Worm (Caenorhabditis elegans) whole organism, L1 larva: Measurements from ENCODE around the gene F18C5.5.

ENCODE experiments used
- C16A3.4 ChIP-seq: fragments of 150-350 bp; optimal IDR thresholded peaks from 2 replicates; lab custom pipeline; 2014; ENCODE audit warnings: missing biosample characterization, missing genetic modification characterization
- alr-1 ChIP-seq: fragments of 200-800 bp; sonication (Bioruptor generic); optimal IDR thresholded peaks from 2 replicates; lab custom pipeline; 2018; ENCODE audit warnings: borderline replicate concordance, mild to moderate bottlenecking, missing genetic modification characterization, missing compliant biosample characterization
- ama-1 ChIP-seq: fragments of 150-350 bp; optimal IDR thresholded peaks from 2 replicates; lab custom pipeline; 2014
- blmp-1 ChIP-seq: fragments of 150-350 bp; optimal IDR thresholded peaks from 2 replicates; lab custom pipeline; 2014; ENCODE audit warnings: missing biosample characterization, missing genetic modification characterization
- ceh-8 ChIP-seq: fragments of 200-800 bp; sonication (Bioruptor generic); optimal IDR thresholded peaks from 2 replicates; lab custom pipeline; 2018; ENCODE audit warnings: mild to moderate bottlenecking, missing genetic modification characterization, moderate library complexity, missing compliant biosample characterization
- ceh-88 ChIP-seq: fragments of 200-800 bp; sonication (Bioruptor generic); IDR thresholded peaks from 2 replicates; pipeline ENCODE4 v1.3.6; 2022; ENCODE audit warnings: missing genetic modification characterization, missing compliant biosample characterization
- dsc-1 ChIP-seq: sonication (generic microtip); optimal IDR thresholded peaks from 2 replicates; lab custom pipeline; 2016; ENCODE audit warnings: mild to moderate bottlenecking, missing genetic modification characterization, missing compliant biosample characterization
- elt-2 ChIP-seq: sonication (generic microtip); optimal IDR thresholded peaks from 2 replicates; lab custom pipeline; 2016; ENCODE audit warnings: missing genetic modification characterization, mild to moderate bottlenecking, inconsistent platforms, missing compliant biosample characterization, missing genetic modification reagents
- elt-3 ChIP-seq, 6 experiments: fragments of 150-350 bp in 1 of 6; sonication (generic microtip); optimal IDR thresholded peaks; 2 replicates each; lab custom pipeline; 2017 to 2018; ENCODE audit warnings: missing biosample characterization in 6 of 6, missing genetic modification characterization in 6 of 6, inconsistent platforms in 1 of 6
- ets-5 ChIP-seq: fragments of 200-800 bp; sonication (Bioruptor generic); IDR thresholded peaks from 2 replicates; pipeline ENCODE4 v1.3.6; 2022; ENCODE audit warnings: missing genetic modification characterization, missing compliant biosample characterization
- fkh-8 ChIP-seq: sonication (generic microtip); optimal IDR thresholded peaks from 2 replicates; lab custom pipeline; 2016; ENCODE audit warnings: mild to moderate bottlenecking, missing genetic modification characterization, missing compliant biosample characterization
- grh-1 ChIP-seq: fragments of 200-800 bp; sonication (Bioruptor generic); IDR thresholded peaks from 2 replicates; pipeline ENCODE4 v1.3.6; 2022; ENCODE audit warnings: missing genetic modification reagents, missing genetic modification characterization, missing compliant biosample characterization
- lin-14 ChIP-seq: fragments of 200-800 bp; sonication (Bioruptor generic); optimal IDR thresholded peaks from 2 replicates; lab custom pipeline; 2018; ENCODE audit warnings: mild to moderate bottlenecking, missing genetic modification characterization, moderate library complexity, missing compliant biosample characterization
- lin-35 ChIP-seq, 2 experiments: fragments of 150-350 bp; optimal IDR thresholded peaks; 2 replicates each; lab custom pipeline; 2014; ENCODE audit warnings: missing biosample characterization in 2 of 2, missing genetic modification characterization in 2 of 2, missing genetic modification reagents in 2 of 2
- lsy-2 ChIP-seq, 2 experiments: fragments of 150-350 bp; optimal IDR thresholded peaks; 2 replicates each; lab custom pipeline; 2014; ENCODE audit warnings: missing biosample characterization in 2 of 2, missing genetic modification characterization in 2 of 2
- mdl-1 ChIP-seq, 2 experiments: fragments of 150-350 bp; optimal IDR thresholded peaks; 2 replicates each; lab custom pipeline; 2014 to 2017; ENCODE audit warnings: missing biosample characterization in 2 of 2, missing genetic modification characterization in 2 of 2, inconsistent platforms in 1 of 2
- mep-1 ChIP-seq: fragments of 150-350 bp; optimal IDR thresholded peaks from 2 replicates; lab custom pipeline; 2014; ENCODE audit warnings: missing biosample characterization, missing genetic modification characterization
- nhr-11 ChIP-seq: fragments of 150-350 bp; optimal IDR thresholded peaks from 2 replicates; lab custom pipeline; 2014; ENCODE audit warnings: missing biosample characterization, missing genetic modification characterization
- nhr-19 ChIP-seq: fragments of 200-800 bp; sonication (Bioruptor generic); conservative IDR thresholded peaks from 2 replicates; pipeline ENCODE4 v1.3.6; 2022; ENCODE audit warnings: missing genetic modification characterization, missing compliant biosample characterization
- nhr-20 ChIP-seq: sonication (generic microtip); optimal IDR thresholded peaks from 2 replicates; lab custom pipeline; 2016; ENCODE audit warnings: mild to moderate bottlenecking, missing genetic modification characterization, missing compliant biosample characterization
- nhr-47 ChIP-seq: sonication (generic microtip); optimal IDR thresholded peaks from 2 replicates; lab custom pipeline; 2016; ENCODE audit warnings: mild to moderate bottlenecking, missing genetic modification characterization, moderate library complexity, missing compliant biosample characterization
- nhr-71 ChIP-seq: sonication (generic microtip); optimal IDR thresholded peaks from 2 replicates; lab custom pipeline; 2016; ENCODE audit warnings: mild to moderate bottlenecking, missing genetic modification characterization, moderate library complexity, missing compliant biosample characterization
- nhr-76 ChIP-seq: sonication (generic microtip); optimal IDR thresholded peaks from 2 replicates; lab custom pipeline; 2017; ENCODE audit warnings: missing biosample characterization, missing genetic modification characterization
- nhr-77 ChIP-seq: fragments of 150-350 bp; optimal IDR thresholded peaks from 2 replicates; lab custom pipeline; 2014; ENCODE audit warnings: missing biosample characterization, missing genetic modification characterization
- nhr-85 ChIP-seq: sonication (generic microtip); peaks from one replicate; lab custom pipeline; 2016; ENCODE audit warnings: missing genetic modification characterization, inconsistent platforms, missing compliant biosample characterization
- nhr-90 ChIP-seq: sonication (generic microtip); optimal IDR thresholded peaks from 2 replicates; lab custom pipeline; 2016; ENCODE audit warnings: mild to moderate bottlenecking, missing genetic modification characterization, missing compliant biosample characterization; ENCODE audit not compliant: poor library complexity
- pax-3 ChIP-seq: fragments of 200-800 bp; sonication (Bioruptor generic); optimal IDR thresholded peaks from 2 replicates; lab custom pipeline; 2018; ENCODE audit warnings: mild to moderate bottlenecking, missing genetic modification characterization, moderate library complexity, missing compliant biosample characterization
- rnt-1 ChIP-seq: sonication (generic microtip); optimal IDR thresholded peaks from 2 replicates; lab custom pipeline; 2016; ENCODE audit warnings: mild to moderate bottlenecking, missing genetic modification characterization, moderate library complexity, missing compliant biosample characterization
- skn-1 ChIP-seq: fragments of 150-350 bp; optimal IDR thresholded peaks from 2 replicates; lab custom pipeline; 2014; ENCODE audit warnings: missing biosample characterization, missing genetic modification characterization
- snpc-4 ChIP-seq: fragments of 150-350 bp; optimal IDR thresholded peaks from 2 replicates; lab custom pipeline; 2014; ENCODE audit warnings: missing biosample characterization, missing genetic modification characterization
- snu-23 ChIP-seq: sonication (generic microtip); optimal IDR thresholded peaks from 2 replicates; lab custom pipeline; 2016; ENCODE audit warnings: missing genetic modification characterization, missing compliant biosample characterization
- tbx-2 ChIP-seq: sonication (generic microtip); optimal IDR thresholded peaks from 2 replicates; lab custom pipeline; 2016; ENCODE audit warnings: missing genetic modification characterization, missing compliant biosample characterization
- tlp-1 ChIP-seq: fragments of 150-350 bp; optimal IDR thresholded peaks from 2 replicates; lab custom pipeline; 2014; ENCODE audit warnings: missing biosample characterization, missing genetic modification characterization
- unc-30 ChIP-seq: sonication (generic microtip); optimal IDR thresholded peaks from 2 replicates; lab custom pipeline; 2017; ENCODE audit warnings: missing biosample characterization, missing genetic modification characterization
- vab-15 ChIP-seq: sonication (generic microtip); optimal IDR thresholded peaks from 2 replicates; lab custom pipeline; 2017; ENCODE audit warnings: missing genotype, mild to moderate bottlenecking, missing genetic modification characterization, missing compliant biosample characterization
- zip-4 ChIP-seq: fragments of 200-800 bp; sonication (Bioruptor generic); optimal IDR thresholded peaks from 2 replicates; lab custom pipeline; 2018; ENCODE audit warnings: mild to moderate bottlenecking, missing genetic modification characterization, moderate library complexity, missing compliant biosample characterization

The F18C5.5 gene

ce11 chrII:6562203-6562867 lies 4.2 kb downstream of the F18C5.5 start:
- TF ChIP-seq mep-1: no peak
- TF ChIP-seq lin-14 (GFP tag; lab: Kevin White, UChicago): peak; percentile 65
- no peak for TF ChIP-seq zip-4 (GFP tag; lab: Kevin White, UChicago)
- peak; percentile 65 for TF ChIP-seq blmp-1 (tag; lab: Kevin White, UChicago)
- TF ChIP-seq nhr-85 (tag; lab: Kevin White, UChicago): peak; percentile 57
- TF ChIP-seq elt-3 (tag; optimal IDR thresholded peaks at IDR 0.05; lab: Kevin White, UChicago): peak in 1 of 6 experiments; percentile 6
- peak; percentile 0 for TF ChIP-seq skn-1 (tag; lab: Kevin White, UChicago)
- TF ChIP-seq ama-1 (lab: Kevin White, UChicago): peak; percentile 51
- TF ChIP-seq, all 84 proteins: peak for 6

ce11 chrII:6561300-6561699 lies 5.2 kb downstream of the F18C5.5 start, which contains the start of gene F18C5.10:
Gene F18C5.10 (minus strand): TSS chrII:6561444.
- TF ChIP-seq lin-35 (GFP tag; optimal IDR thresholded peaks at IDR 0.05; lab: Kevin White, UChicago) (peak in 1 of 2 experiments; percentile 44), mep-1 (no peak), ceh-88 (GFP tag; lab: Robert Waterston, UW) (no peak), nhr-19 (GFP tag; lab: Robert Waterston, UW) (peak; percentile 36), ama-1 (lab: Kevin White, UChicago) (peak; percentile 14), lsy-2 (tag; optimal IDR thresholded peaks at IDR 0.05; lab: Kevin White, UChicago) (peak in 1 of 2 experiments; percentile 26), tlp-1 (tag; lab: Kevin White, UChicago) (no peak), nhr-20 (tag; lab: Kevin White, UChicago) (no peak), nhr-90 (no peak), snpc-4 (no peak), unc-30 (no peak), grh-1 (no peak), rnt-1 (tag; lab: Kevin White, UChicago) (peak; percentile 16), C16A3.4 (tag; lab: Kevin White, UChicago) (peak; percentile 20), mdl-1 (tag; optimal IDR thresholded peaks at IDR 0.05; lab: Kevin White, UChicago) (peak in 1 of 2 experiments; percentile 1), snu-23 (GFP tag; lab: Kevin White, UChicago) (peak; percentile 11)
- TF ChIP-seq, all 84 proteins: peak for 8

ce11 chrII:6560291-6560690 lies 6.2 kb downstream of the F18C5.5 start:
- TF ChIP-seq vab-15 (tag; lab: Kevin White, UChicago) (no peak), tbx-2 (no peak), lin-35 (GFP tag; optimal IDR thresholded peaks at IDR 0.05; lab: Kevin White, UChicago) (no peak), nhr-20 (tag; lab: Kevin White, UChicago) (no peak), dsc-1 (tag; lab: Kevin White, UChicago) (no peak), nhr-47 (tag; lab: Kevin White, UChicago) (no peak), fkh-8 (tag; lab: Kevin White, UChicago) (no peak), nhr-71 (tag; lab: Kevin White, UChicago) (no peak), nhr-90 (no peak), ets-5 (GFP tag; lab: Robert Waterston, UW) (no peak), pax-3 (tag; lab: Kevin White, UChicago) (no peak), rnt-1 (tag; lab: Kevin White, UChicago) (no peak), unc-30 (no peak), ceh-8 (GFP tag; lab: Kevin White, UChicago) (no peak), nhr-11 (tag; lab: Kevin White, UChicago) (no peak), nhr-76 (tag; lab: Kevin White, UChicago) (no peak), nhr-77 (tag; lab: Kevin White, UChicago) (no peak), alr-1 (tag; lab: Kevin White, UChicago) (no peak), elt-2 (tag; lab: Kevin White, UChicago) (no peak)
